Worm (Caenorhabditis elegans): ENCODE results near the gene D2023.3.

DNA sequence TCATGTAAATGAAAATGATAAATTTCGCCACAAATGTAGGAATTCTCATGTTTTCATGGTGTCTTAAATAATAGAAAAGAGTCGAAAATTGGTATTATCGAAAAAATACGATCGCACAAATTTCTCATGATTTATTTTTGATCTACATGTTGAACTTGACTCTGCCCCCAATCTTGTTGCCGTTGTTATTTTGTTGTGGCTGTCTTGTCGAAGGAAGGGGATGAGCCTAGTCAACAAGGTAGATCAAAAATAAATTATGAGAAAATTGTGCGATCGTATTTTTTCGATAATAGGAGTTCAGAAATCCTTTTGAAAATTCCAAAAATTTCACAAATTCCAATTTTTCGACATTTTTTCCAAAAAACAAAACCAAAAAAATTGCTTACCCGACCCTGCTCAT, 3.7 kb upstream of the D2023.3 start:
- TF ChIP-seq ZK337.2 (GFP tag; IDR thresholded peaks at IDR 0.05) (no peak), mep-1 (tag; optimal IDR thresholded peaks at IDR 0.05) (no peak), mdl-1 (tag; optimal IDR thresholded peaks at IDR 0.05) (no peak), Y75B8A.6 (GFP tag; IDR thresholded peaks at IDR 0.05) (no peak), unc-130 (GFP tag; optimal IDR thresholded peaks at IDR 0.05) (no peak), Y48G9A.11 (GFP tag; IDR thresholded peaks at IDR 0.05) (no peak), ama-1 (optimal IDR thresholded peaks at IDR 0.05) (no peak), nhr-42 (GFP tag; IDR thresholded peaks at IDR 0.05) (no peak), snpc-4 (tag; optimal IDR thresholded peaks at IDR 0.05) (no peak), unc-62 (GFP tag; optimal IDR thresholded peaks at IDR 0.05 in 1 of 2) (no peak), unc-62 (tag; optimal IDR thresholded peaks at IDR 0.05) (no peak), jun-1 (tag; optimal IDR thresholded peaks at IDR 0.05) (no peak)

Data from whole organism, L4 larva.